Fruit fly (Drosophila melanogaster) whole organism, pupa: ENCODE results near the gene Men-b.
A peak's percentile ranks its signal among the peaks of the same experiment; 100 is the strongest.

Source experiments
- CG34367 ChIP-seq: fragments of 200-800 bp; sonication (Bioruptor generic); optimal IDR thresholded peaks from 2 replicates; lab custom pipeline; 2018; ENCODE audit warnings: missing biosample characterization, mild to moderate bottlenecking, missing genetic modification characterization
- CG4496 ChIP-seq: fragments of 200-800 bp; sonication (Bioruptor generic); IDR thresholded peaks from 3 replicates; pipeline ENCODE4 v1.3.6; 2022; ENCODE audit warnings: missing biosample characterization, missing genetic modification characterization
- CG8301 ChIP-seq: fragments of 200-800 bp; sonication (Bioruptor generic); optimal IDR thresholded peaks from 2 replicates; lab custom pipeline; 2018; ENCODE audit warnings: missing biosample characterization, mild to moderate bottlenecking, missing genetic modification characterization
- CG9948 ChIP-seq: fragments of 200-800 bp; sonication (Bioruptor generic); optimal IDR thresholded peaks from 2 replicates; lab custom pipeline; 2018; ENCODE audit warnings: missing biosample characterization, mild to moderate bottlenecking, missing genetic modification characterization, moderate library complexity
- EcR ChIP-seq: fragments of 200-800 bp; sonication (Bioruptor generic); optimal IDR thresholded peaks from 3 replicates; lab custom pipeline; 2019; ENCODE audit warnings: missing biosample characterization, missing genetic modification characterization, mild to moderate bottlenecking, moderate library complexity, missing genetic modification reagents
- Pif1B ChIP-seq: fragments of 200-800 bp; sonication (Bioruptor generic); optimal IDR thresholded peaks from 3 replicates; lab custom pipeline; 2016; ENCODE audit warnings: missing biosample characterization, missing genetic modification characterization
- Snoo ChIP-seq: fragments of 200-800 bp; sonication (Bioruptor generic); optimal IDR thresholded peaks from 3 replicates; lab custom pipeline; 2017; ENCODE audit warnings: missing biosample characterization, mild to moderate bottlenecking, missing genetic modification characterization, inconsistent platforms

DNA sequence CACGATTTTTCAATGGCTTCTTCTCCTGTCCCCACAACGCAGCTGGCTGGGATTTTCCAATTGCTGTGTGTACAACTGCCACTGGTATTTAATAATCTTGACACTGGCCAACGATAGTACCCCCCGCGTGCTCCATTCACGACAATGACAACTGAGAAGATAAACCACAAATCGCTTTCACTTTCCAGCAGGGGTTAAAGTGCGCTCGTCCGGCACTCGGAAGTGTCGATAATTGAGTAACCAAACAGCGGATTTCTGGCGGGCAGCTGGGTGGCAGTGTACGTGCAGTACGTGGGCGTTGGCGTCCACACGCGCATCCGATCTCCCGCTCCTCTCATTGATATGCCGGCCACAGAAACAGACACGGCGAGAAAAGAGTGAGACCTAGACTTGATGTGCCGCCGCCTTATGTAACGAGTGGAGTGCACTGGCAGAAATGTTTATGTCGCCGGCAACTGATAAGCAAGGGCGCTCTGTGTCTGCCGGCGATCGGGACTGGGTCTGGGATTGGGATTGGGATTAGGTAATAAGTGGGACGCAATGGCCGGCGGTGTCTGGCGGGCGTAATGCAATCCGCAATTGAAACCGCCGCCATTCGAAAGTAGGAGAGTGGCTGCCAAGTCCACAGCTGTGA, 16.6 kb upstream of the Men-b start:
- TF ChIP-seq CG8301 (no peak), CG9948 (tag; lab: Kevin White, UChicago) (no peak), Snoo (tag; lab: Kevin White, UChicago) (no peak), EcR (GFP tag; lab: Kevin White, UChicago) (no peak), CG34367 (tag; lab: Kevin White, UChicago) (no peak), CG4496 (0 out of 3 replicates have a peak, but pooled peaks have one; percentile 17), Pif1B (GFP tag; lab: Kevin White, UChicago) (no peak)
